Worm (Caenorhabditis elegans) whole organism, early embryonic: ENCODE results near the gene F54D12.10.

ENCODE experiments used
- B0310.2 ChIP-seq: sonication (generic microtip); optimal IDR thresholded peaks from 2 replicates; lab custom pipeline; 2016; ENCODE audit warnings: mild to moderate bottlenecking, missing genetic modification characterization, missing compliant biosample characterization
- F13C5.2 ChIP-seq: sonication (generic microtip); optimal IDR thresholded peaks from 2 replicates; lab custom pipeline; 2017; ENCODE audit warnings: mild to moderate bottlenecking, missing genetic modification characterization, inconsistent platforms, missing compliant biosample characterization
- aly-1 ChIP-seq: sonication (generic microtip); optimal IDR thresholded peaks from 2 replicates; lab custom pipeline; 2016; ENCODE audit warnings: missing genetic modification characterization, missing compliant biosample characterization
- ama-1 ChIP-seq: fragments of 150-350 bp; optimal IDR thresholded peaks from 2 replicates; lab custom pipeline; 2014
- ceh-13 ChIP-seq: fragments of 200-800 bp; sonication (Bioruptor generic); optimal IDR thresholded peaks from 2 replicates; lab custom pipeline; 2018; ENCODE audit warnings: mild to moderate bottlenecking, missing genetic modification characterization, missing compliant biosample characterization
- ceh-36 ChIP-seq: sonication (generic microtip); optimal IDR thresholded peaks from 2 replicates; lab custom pipeline; 2016; ENCODE audit warnings: missing genetic modification characterization, inconsistent platforms, missing compliant biosample characterization
- ets-7 ChIP-seq: sonication (generic microtip); optimal IDR thresholded peaks from 2 replicates; lab custom pipeline; 2016; ENCODE audit warnings: missing genotype, missing genetic modification characterization, missing compliant biosample characterization
- flt-1 ChIP-seq: fragments of 200-800 bp; sonication (Bioruptor generic); IDR thresholded peaks from 2 replicates; pipeline ENCODE4 v1.3.6; 2022; ENCODE audit warnings: missing genetic modification characterization, missing compliant biosample characterization
- hmbx-1 ChIP-seq: sonication (generic microtip); optimal IDR thresholded peaks from 2 replicates; lab custom pipeline; 2016; ENCODE audit warnings: mild to moderate bottlenecking, missing genetic modification characterization, missing compliant biosample characterization
- hmg-4 ChIP-seq: fragments of 200-800 bp; sonication (Bioruptor generic); optimal IDR thresholded peaks from 2 replicates; lab custom pipeline; 2018; ENCODE audit warnings: mild to moderate bottlenecking, missing genetic modification characterization, missing compliant biosample characterization
- hnd-1 ChIP-seq: sonication (generic microtip); optimal IDR thresholded peaks from 2 replicates; lab custom pipeline; 2016; ENCODE audit warnings: missing genetic modification characterization, missing compliant biosample characterization
- pes-1 ChIP-seq: fragments of 200-800 bp; sonication (Bioruptor generic); IDR thresholded peaks from 2 replicates; pipeline ENCODE4 v1.3.6; 2022; ENCODE audit warnings: missing genetic modification reagents, missing genetic modification characterization, missing compliant biosample characterization
- scrt-1 ChIP-seq: fragments of 200-800 bp; sonication (Bioruptor generic); IDR thresholded peaks from 2 replicates; pipeline ENCODE4 v1.3.6; 2022; ENCODE audit warnings: missing genetic modification characterization, missing compliant biosample characterization
- sea-1 ChIP-seq: fragments of 200-800 bp; sonication (Bioruptor generic); conservative IDR thresholded peaks from 2 replicates; pipeline ENCODE4 v1.3.6; 2022; ENCODE audit warnings: missing genetic modification characterization, missing compliant biosample characterization
- tbx-11 ChIP-seq: fragments of 200-800 bp; sonication (Bioruptor generic); IDR thresholded peaks from 2 replicates; pipeline ENCODE4 v1.3.6; 2022; ENCODE audit warnings: missing genetic modification characterization, missing compliant biosample characterization
- tbx-37 ChIP-seq: fragments of 200-800 bp; sonication (Bioruptor generic); conservative IDR thresholded peaks from 2 replicates; pipeline ENCODE4 v1.3.6; 2022; ENCODE audit warnings: missing genetic modification reagents, missing genetic modification characterization, missing compliant biosample characterization
- tra-4 ChIP-seq: sonication (generic microtip); optimal IDR thresholded peaks from 2 replicates; lab custom pipeline; 2017; ENCODE audit warnings: missing genetic modification characterization, missing compliant biosample characterization

Gene F54D12.10

DNA sequence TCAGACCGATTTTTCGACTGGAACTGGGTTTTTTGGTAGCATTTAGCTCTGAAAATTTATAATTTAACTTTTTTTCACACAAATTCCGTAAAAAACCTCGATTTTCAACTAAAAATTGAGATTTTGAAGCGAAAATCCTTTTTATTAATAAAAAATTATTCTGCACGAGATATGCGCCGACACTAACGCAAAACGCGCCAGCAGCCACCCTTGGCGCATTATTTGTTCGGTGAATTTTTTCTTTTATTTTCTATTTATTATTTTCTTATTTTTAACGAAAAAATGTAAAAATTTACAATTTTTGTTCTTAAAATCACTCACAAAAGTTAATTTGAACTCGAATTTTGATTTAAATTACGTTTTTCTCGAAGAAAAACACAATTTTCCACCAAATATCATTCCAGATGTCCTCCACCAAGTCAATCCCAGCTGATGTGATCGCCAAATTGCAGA, 24.0 kb upstream of the F54D12.10 start, which contains the start of gene Y51H7C.7:
TSS of gene Y51H7C.7 (plus strand) at position 403 of the 453 bp plus-strand sequence.
- no peak for TF ChIP-seq flt-1 (GFP tag; lab: Robert Waterston, UW)
- no peak for TF ChIP-seq F13C5.2
- TF ChIP-seq hmbx-1 = no peak
- no peak for TF ChIP-seq ceh-36
- no peak for TF ChIP-seq scrt-1 (GFP tag; lab: Robert Waterston, UW)
- TF ChIP-seq aly-1 (tag; lab: Kevin White, UChicago) = no peak
- TF ChIP-seq ama-1 (lab: Kevin White, UChicago) = no peak
- no peak for TF ChIP-seq hnd-1 (tag; lab: Kevin White, UChicago)
- TF ChIP-seq B0310.2 (tag; lab: Kevin White, UChicago) = no peak
- TF ChIP-seq ceh-13 (GFP tag; lab: Kevin White, UChicago) = no peak
- TF ChIP-seq ets-7 (tag; lab: Kevin White, UChicago) = no peak
- TF ChIP-seq pes-1 = no peak
- TF ChIP-seq tra-4 (tag; lab: Kevin White, UChicago) = no peak
- TF ChIP-seq tbx-37 (GFP tag; lab: Robert Waterston, UW) = no peak
- TF ChIP-seq hmg-4 (GFP tag; lab: Kevin White, UChicago) = no peak
- no peak for TF ChIP-seq tbx-11

DNA sequence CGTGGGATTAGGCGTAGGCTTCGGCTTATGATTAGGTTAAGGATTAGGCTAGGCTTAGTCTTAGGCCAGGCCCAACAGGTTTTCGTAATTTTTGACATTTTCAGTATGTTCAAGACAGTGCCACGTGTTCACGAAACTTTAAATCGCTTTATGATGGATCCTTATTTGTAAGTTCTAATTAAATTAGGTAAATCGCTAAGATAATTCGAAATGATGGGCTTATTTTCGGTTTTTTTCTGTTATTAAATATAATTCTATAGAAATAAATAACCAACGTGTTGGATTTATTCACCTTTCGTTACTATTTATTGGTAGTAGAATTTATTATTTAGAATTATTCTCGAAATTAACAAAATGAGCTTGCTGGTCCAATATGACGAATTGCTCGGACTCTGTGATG, 23.3 kb upstream of the F54D12.10 start, which contains the start of gene Y51H7C.8:
TSS of gene Y51H7C.8 (plus strand) at position 301 of the 400 bp plus-strand sequence.
- TF ChIP-seq tbx-11 (no peak), hmbx-1 (no peak), tra-4 (tag; lab: Kevin White, UChicago) (no peak), hnd-1 (tag; lab: Kevin White, UChicago) (no peak), F13C5.2 (no peak), scrt-1 (GFP tag; lab: Robert Waterston, UW) (no peak)

DNA sequence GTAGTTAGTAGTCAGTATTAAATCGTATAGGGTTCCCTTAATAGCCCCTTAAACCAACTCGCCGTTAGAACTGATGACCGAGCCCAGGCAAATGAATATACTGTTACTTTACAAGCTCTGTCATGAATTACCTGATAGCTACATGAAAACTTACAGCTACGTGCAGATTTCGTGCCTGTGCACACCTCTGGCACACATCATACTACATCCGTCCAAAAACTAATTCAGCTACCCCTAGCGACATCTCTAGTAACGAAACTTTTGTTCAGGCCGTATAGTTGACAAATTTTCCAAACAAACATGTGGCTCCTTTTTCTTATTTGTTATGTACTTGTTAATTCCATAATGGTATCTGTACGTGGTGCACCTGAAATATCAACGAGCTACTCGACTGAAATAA, 21.9 kb upstream of the F54D12.10 start, which contains the start of gene F54D12.1:
TSS of gene F54D12.1 (plus strand) at position 301 of the 400 bp plus-strand sequence.
- TF ChIP-seq tbx-37 (GFP tag; lab: Robert Waterston, UW) (no peak), ama-1 (lab: Kevin White, UChicago) (no peak), scrt-1 (GFP tag; lab: Robert Waterston, UW) (no peak), B0310.2 (tag; lab: Kevin White, UChicago) (no peak), hmg-4 (GFP tag; lab: Kevin White, UChicago) (no peak), tbx-11 (no peak), tra-4 (tag; lab: Kevin White, UChicago) (no peak), hmbx-1 (no peak), ceh-13 (GFP tag; lab: Kevin White, UChicago) (no peak), ets-7 (tag; lab: Kevin White, UChicago) (no peak), pes-1 (no peak), sea-1 (GFP tag; lab: Robert Waterston, UW) (no peak), aly-1 (tag; lab: Kevin White, UChicago) (no peak)

ce11 chrII:1398396-1398795, 20.2 kb upstream of the F54D12.10 start, which contains the start of gene F54D12.2:
Gene F54D12.2, plus strand, starts transcription at chrII:1398696.
- no peak for TF ChIP-seq hmg-4 (GFP tag; lab: Kevin White, UChicago)

ce11 chrII:1397703-1398102, 19.5 kb upstream of the F54D12.10 start, which contains the start of gene F54D12.8:
Gene F54D12.8, minus strand, starts transcription at chrII:1398038.
- no peak for TF ChIP-seq tbx-11
- no peak for TF ChIP-seq flt-1 (GFP tag; lab: Robert Waterston, UW)
- no peak for TF ChIP-seq hmbx-1
- no peak for TF ChIP-seq hnd-1 (tag; lab: Kevin White, UChicago)
- no peak for TF ChIP-seq ceh-36
- no peak for TF ChIP-seq ceh-13 (GFP tag; lab: Kevin White, UChicago)
- TF ChIP-seq F13C5.2 = no peak
- no peak for TF ChIP-seq tbx-37 (GFP tag; lab: Robert Waterston, UW)
- no peak for TF ChIP-seq scrt-1 (GFP tag; lab: Robert Waterston, UW)
- no peak for TF ChIP-seq tra-4 (tag; lab: Kevin White, UChicago)
- TF ChIP-seq sea-1 (GFP tag; lab: Robert Waterston, UW) = no peak
- no peak for TF ChIP-seq ets-7 (tag; lab: Kevin White, UChicago)
- no peak for TF ChIP-seq B0310.2 (tag; lab: Kevin White, UChicago)
- no peak for TF ChIP-seq pes-1
- no peak for TF ChIP-seq ama-1 (lab: Kevin White, UChicago)
- TF ChIP-seq hmg-4 (GFP tag; lab: Kevin White, UChicago) = no peak
- no peak for TF ChIP-seq aly-1 (tag; lab: Kevin White, UChicago)

- TF ChIP-seq sea-1 (GFP tag; lab: Robert Waterston, UW) = no peak
- TF ChIP-seq tbx-37 (GFP tag; lab: Robert Waterston, UW) = no peak
- no peak for TF ChIP-seq pes-1
- TF ChIP-seq ama-1 (lab: Kevin White, UChicago) = no peak
- no peak for TF ChIP-seq hnd-1 (tag; lab: Kevin White, UChicago)
- TF ChIP-seq flt-1 (GFP tag; lab: Robert Waterston, UW) = no peak
- TF ChIP-seq aly-1 (tag; lab: Kevin White, UChicago) = no peak
- TF ChIP-seq B0310.2 (tag; lab: Kevin White, UChicago) = no peak
- TF ChIP-seq tra-4 (tag; lab: Kevin White, UChicago) = no peak
- no peak for TF ChIP-seq scrt-1 (GFP tag; lab: Robert Waterston, UW)
- TF ChIP-seq ceh-36 = no peak
- TF ChIP-seq tbx-11 = no peak
- TF ChIP-seq F13C5.2 = no peak
- TF ChIP-seq hmbx-1 = no peak
- no peak for TF ChIP-seq ets-7 (tag; lab: Kevin White, UChicago)
- no peak for TF ChIP-seq ceh-13 (GFP tag; lab: Kevin White, UChicago)
- TF ChIP-seq hmg-4 (GFP tag; lab: Kevin White, UChicago) = no peak
These were observed 8.3 kb upstream of the F54D12.10 start, which contains the start of gene aat-7 for ce11 chrII:1386478-1386877. Gene aat-7, plus strand, starts transcription at chrII:1386870.

DNA sequence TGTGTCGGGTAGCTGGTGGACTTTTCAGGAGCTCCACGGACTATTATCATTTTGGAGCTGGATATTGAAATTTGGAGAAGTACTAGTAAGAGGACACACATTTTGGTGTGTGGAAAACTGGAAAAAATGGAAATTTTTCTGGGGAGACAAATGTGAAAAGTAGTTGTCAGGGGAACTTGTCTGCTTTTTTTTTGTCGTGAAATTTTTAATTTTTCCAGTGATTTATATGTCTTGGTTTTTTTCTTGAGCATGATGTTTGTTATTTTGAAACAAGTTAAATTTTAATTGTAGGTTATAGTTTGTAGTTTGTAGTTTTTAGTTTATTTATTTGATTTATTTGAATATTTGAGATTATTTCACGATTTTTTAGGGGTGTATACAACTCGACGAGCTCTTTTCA, 7.1 kb upstream of the F54D12.10 start, which contains the start of gene F54D12.7:
TSS of gene F54D12.7 (minus strand) at position 101 of the 400 bp plus-strand sequence.
- TF ChIP-seq ceh-36 = no peak
- no peak for TF ChIP-seq tbx-37 (GFP tag; lab: Robert Waterston, UW)
- no peak for TF ChIP-seq F13C5.2
- TF ChIP-seq tbx-11 = no peak
- no peak for TF ChIP-seq scrt-1 (GFP tag; lab: Robert Waterston, UW)
- TF ChIP-seq B0310.2 (tag; lab: Kevin White, UChicago) = no peak
- no peak for TF ChIP-seq hmbx-1
- no peak for TF ChIP-seq hnd-1 (tag; lab: Kevin White, UChicago)
